Fruit fly (Drosophila melanogaster): ENCODE data around the gene CG14377.
A peak's percentile ranks its signal among the peaks of the same experiment; 100 is the strongest.

Gene CG14377

DNA sequence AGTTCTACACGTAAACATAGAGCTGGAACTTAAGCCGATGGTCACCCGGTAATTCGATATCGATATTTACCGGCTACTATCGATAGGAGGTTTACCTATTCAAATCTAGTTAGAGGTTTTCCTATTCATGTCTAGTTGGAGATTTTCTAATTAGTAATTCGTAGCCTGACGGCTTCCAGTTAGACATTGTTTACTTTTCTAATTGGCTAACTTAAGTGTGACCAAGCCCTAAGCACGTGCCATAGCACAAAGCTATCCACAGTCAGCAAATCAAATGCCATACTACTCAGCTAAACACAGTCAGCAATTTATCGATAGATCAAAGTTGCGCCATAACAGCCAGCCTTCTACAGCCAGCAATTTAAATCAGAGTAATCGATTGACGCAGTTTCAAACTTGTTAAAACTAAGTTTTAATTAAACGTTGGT, 5.4 kb downstream of the CG14377 start, which contains the start of gene Dpm3 (continued):
- TF ChIP-seq CG12219 (GFP tag; optimal IDR thresholded peaks at IDR 0.05) (no peak), ara (GFP tag; IDR thresholded peaks at IDR 0.05) (no peak), HmgD (GFP tag; optimal IDR thresholded peaks at IDR 0.05) (peak; percentile 54), CG17612 (GFP tag; IDR thresholded peaks at IDR 0.05) (no peak), CG8290 (GFP tag; optimal IDR thresholded peaks at IDR 0.05) (peak; percentile 72), CG8290 (tag; optimal IDR thresholded peaks at IDR 0.05) (no peak), Dek (tag; optimal IDR thresholded peaks at IDR 0.05) (peak; percentile 40), Sox100B (GFP tag; optimal IDR thresholded peaks at IDR 0.05) (no peak), fd3F (GFP tag; optimal IDR thresholded peaks at IDR 0.05) (no peak), Neu2 (GFP tag; optimal IDR thresholded peaks at IDR 0.05; ENCODE audit: borderline replicate concordance) (no peak), chinmo (GFP tag; IDR thresholded peaks at IDR 0.05; ENCODE audit: partially characterized antibody) (0 out of 4 replicates have a peak, but pooled peaks have one; percentile 76), CG1647 (GFP tag; optimal IDR thresholded peaks at IDR 0.05) (no peak), CG17359 (tag; optimal IDR thresholded peaks at IDR 0.05) (no peak), Atf-2 (GFP tag; optimal IDR thresholded peaks at IDR 0.05) (peak; percentile 37), CG13296 (GFP tag; optimal IDR thresholded peaks at IDR 0.05) (no peak), lab (GFP tag; optimal IDR thresholded peaks at IDR 0.05) (no peak), da (GFP tag; optimal IDR thresholded peaks at IDR 0.05) (no peak), Ets65A (GFP tag) (peak; percentile 98), psq (GFP tag; optimal IDR thresholded peaks at IDR 0.05) (no peak), CG11723 (GFP tag; optimal IDR thresholded peaks at IDR 0.05) (no peak), tio (GFP tag; optimal IDR thresholded peaks at IDR 0.05) (no peak), CG17328 (GFP tag; IDR thresholded peaks at IDR 0.05) (no peak), CG11093 (GFP tag; IDR thresholded peaks at IDR 0.05) (no peak), ind (GFP tag; optimal IDR thresholded peaks at IDR 0.05) (peak; percentile 4), jumu (GFP tag; optimal IDR thresholded peaks at IDR 0.05) (peak; percentile 6), CG8944 (GFP tag; optimal IDR thresholded peaks at IDR 0.05) (peak; percentile 52), NfI (GFP tag; optimal IDR thresholded peaks at IDR 0.05) (peak; percentile 38), CG18599 (GFP tag; optimal IDR thresholded peaks at IDR 0.05) (no peak), Max (GFP tag; optimal IDR thresholded peaks at IDR 0.05) (no peak), ap (GFP tag; IDR thresholded peaks at IDR 0.05) (no peak), CG4328 (GFP tag; optimal IDR thresholded peaks at IDR 0.05) (no peak), CG1792 (GFP tag; optimal IDR thresholded peaks at IDR 0.05) (no peak), CG8359 (GFP tag; optimal IDR thresholded peaks at IDR 0.05; ENCODE audit: borderline replicate concordance) (no peak), CG11696 (GFP tag; IDR thresholded peaks at IDR 0.05) (no peak), CG10979 (tag; optimal IDR thresholded peaks at IDR 0.05) (peak; percentile 15), pfk (GFP tag; optimal IDR thresholded peaks at IDR 0.05) (no peak), CG3065 (GFP tag; optimal IDR thresholded peaks at IDR 0.05) (peak; percentile 17), CG5180 (GFP tag; optimal IDR thresholded peaks at IDR 0.05) (no peak), CG11085 (GFP tag; IDR thresholded peaks at IDR 0.05) (no peak), Rfx (GFP tag; IDR thresholded peaks at IDR 0.05) (peak; percentile 49), scrt (GFP tag; optimal IDR thresholded peaks at IDR 0.05) (no peak), CG2120 (GFP tag; optimal IDR thresholded peaks at IDR 0.05) (peak; percentile 58), sob (GFP tag; IDR thresholded peaks at IDR 0.05) (peak; percentile 56), Fer3 (tag; optimal IDR thresholded peaks at IDR 0.05) (no peak), pita (GFP tag; optimal IDR thresholded peaks at IDR 0.05) (peak; percentile 17), Ssrp (tag; optimal IDR thresholded peaks at IDR 0.05) (no peak), HLH4C (GFP tag; IDR thresholded peaks at IDR 0.05; ENCODE audit: partially characterized antibody) (peak; percentile 92), lov (optimal IDR thresholded peaks at IDR 0.05) (no peak), lov (GFP tag; IDR thresholded peaks at IDR 0.05) (no peak), CG17186 (GFP tag; optimal IDR thresholded peaks at IDR 0.05) (peak; percentile 10), CG43689 (GFP tag; IDR thresholded peaks at IDR 0.05) (no peak), Spps (tag; optimal IDR thresholded peaks at IDR 0.05) (peak; percentile 7)
